Fruit fly (Drosophila melanogaster) whole organism, embryonic: ENCODE measurements around the gene robl22E.
A peak's percentile ranks its signal among the peaks of the same experiment; 100 is the strongest.

Experiments used
- Bgb ChIP-seq: fragments of 200-800 bp; sonication (Bioruptor generic); IDR thresholded peaks from 2 replicates; pipeline ENCODE4 v1.3.6; 2022; ENCODE audit warnings: missing biosample characterization, missing genetic modification characterization; ENCODE audit not compliant: partially characterized antibody
- CG10321 ChIP-seq: fragments of 200-800 bp; sonication (Bioruptor generic); IDR thresholded peaks from 2 replicates; pipeline ENCODE4 v1.3.6; 2022; ENCODE audit warnings: missing biosample characterization, missing genetic modification characterization
- CG11456 ChIP-seq: fragments of 200-800 bp; sonication (Bioruptor generic); IDR thresholded peaks from 3 replicates; pipeline ENCODE4 v1.3.6; 2022; ENCODE audit warnings: missing biosample characterization, missing genetic modification characterization
- CG13624 ChIP-seq: fragments of 200-800 bp; sonication (Bioruptor generic); optimal IDR thresholded peaks from 2 replicates; lab custom pipeline; 2016; ENCODE audit warnings: missing biosample characterization, missing genetic modification characterization
- CG14860 ChIP-seq: fragments of 200-800 bp; sonication (Bioruptor generic); IDR thresholded peaks from 3 replicates; pipeline ENCODE4 v1.3.6; 2022; ENCODE audit warnings: missing biosample characterization, missing genetic modification characterization; ENCODE audit not compliant: partially characterized antibody
- CG16863 ChIP-seq: fragments of 200-800 bp; sonication (Bioruptor generic); optimal IDR thresholded peaks from 3 replicates; lab custom pipeline; 2016; ENCODE audit warnings: missing biosample characterization, missing genetic modification characterization
- CG2199 ChIP-seq: fragments of 200-800 bp; sonication (Bioruptor generic); IDR thresholded peaks from 3 replicates; pipeline ENCODE4 v1.3.6; 2022; ENCODE audit warnings: missing biosample characterization, missing genetic modification characterization
- CG2202 ChIP-seq: fragments of 200-800 bp; sonication (Bioruptor generic); optimal IDR thresholded peaks from 2 replicates; lab custom pipeline; 2018; ENCODE audit warnings: missing biosample characterization, mild to moderate bottlenecking, missing genetic modification characterization
- CG34224 ChIP-seq: fragments of 200-800 bp; sonication (Bioruptor generic); IDR thresholded peaks from 3 replicates; pipeline ENCODE4 v1.3.6; 2022; ENCODE audit warnings: missing biosample characterization, missing genetic modification characterization; ENCODE audit not compliant: partially characterized antibody
- CG4360 ChIP-seq: fragments of 200-800 bp; sonication (Bioruptor generic); IDR thresholded peaks from 2 replicates; pipeline ENCODE4 v1.3.6; 2022; ENCODE audit warnings: missing biosample characterization, missing genetic modification characterization
- CG9437 ChIP-seq: fragments of 200-800 bp; sonication (Bioruptor generic); optimal IDR thresholded peaks from 2 replicates; lab custom pipeline; 2018; ENCODE audit warnings: missing biosample characterization, mild to moderate bottlenecking, missing genetic modification characterization
- Deaf1 ChIP-seq: fragments of 200-800 bp; optimal IDR thresholded peaks from 3 replicates; lab custom pipeline; 2019; ENCODE audit warnings: missing biosample characterization, mild to moderate bottlenecking, missing genetic modification characterization, moderate library complexity
- Dip3 ChIP-seq: fragments of 200-800 bp; sonication (Bioruptor generic); optimal IDR thresholded peaks from 3 replicates; lab custom pipeline; 2016; ENCODE audit warnings: missing biosample characterization, missing genetic modification characterization
- Doc3 ChIP-seq: fragments of 200-800 bp; sonication (Bioruptor generic); IDR thresholded peaks from 3 replicates; pipeline ENCODE4 v1.3.6; 2022; ENCODE audit warnings: missing biosample characterization, missing genetic modification characterization; ENCODE audit not compliant: partially characterized antibody
- Drgx ChIP-seq: fragments of 200-800 bp; sonication (Bioruptor generic); IDR thresholded peaks from 2 replicates; pipeline ENCODE4 v1.3.6; 2022; ENCODE audit warnings: missing biosample characterization, missing genetic modification characterization
- Ets97D ChIP-seq: fragments of 200-800 bp; sonication (Bioruptor generic); optimal IDR thresholded peaks from 3 replicates; lab custom pipeline; 2016; ENCODE audit warnings: missing biosample characterization, missing genetic modification characterization
- Fer1 ChIP-seq: fragments of 200-800 bp; sonication (Bioruptor generic); optimal IDR thresholded peaks from 2 replicates; lab custom pipeline; 2017; ENCODE audit warnings: missing biosample characterization, mild to moderate bottlenecking, missing genetic modification characterization
- MESR4 ChIP-seq: fragments of 200-800 bp; sonication (Bioruptor generic); optimal IDR thresholded peaks from 2 replicates; lab custom pipeline; 2018; ENCODE audit warnings: missing biosample characterization, mild to moderate bottlenecking, missing genetic modification characterization, moderate library complexity
- Med ChIP-seq: fragments of 200-800 bp; sonication (Bioruptor generic); peaks from one replicate; lab custom pipeline; 2016; ENCODE audit warnings: missing biosample characterization, missing genetic modification characterization, mild to moderate bottlenecking, inconsistent platforms, moderate library complexity
- Pdp1 ChIP-seq, 2 experiments: fragments of 200-800 bp; sonication (Bioruptor generic); optimal IDR thresholded peaks; 3 replicates each; lab custom pipeline; 2016; ENCODE audit warnings: missing biosample characterization in 2 of 2, missing genetic modification characterization in 2 of 2, mild to moderate bottlenecking in 1 of 2, moderate library complexity in 1 of 2
- Trl ChIP-seq, 3 experiments: fragments of >200 bp in 2 of 3; fragments of 200-800 bp in 1 of 3; sonication (Bioruptor generic) in 1 of 3; optimal IDR thresholded peaks; 2 replicates in 1 of 3; 3 replicates in 2 of 3; lab custom pipeline; 2016 to 2017; ENCODE audit warnings: missing biosample characterization in 1 of 3, missing genetic modification characterization in 1 of 3
- al ChIP-seq: fragments of 200-800 bp; sonication (Bioruptor generic); IDR thresholded peaks from 2 replicates; pipeline ENCODE4 v1.3.6; 2022; ENCODE audit warnings: missing biosample characterization, missing genetic modification characterization
- amos ChIP-seq: fragments of 200-800 bp; sonication (Bioruptor generic); IDR thresholded peaks from 2 replicates; pipeline ENCODE4 v1.3.6; 2022; ENCODE audit warnings: missing biosample characterization, missing genetic modification characterization; ENCODE audit not compliant: partially characterized antibody
- cato ChIP-seq: fragments of 200-800 bp; sonication (Bioruptor generic); optimal IDR thresholded peaks from 2 replicates; lab custom pipeline; 2016; ENCODE audit warnings: missing biosample characterization, missing genetic modification characterization, borderline replicate concordance
- chinmo ChIP-seq: fragments of 200-800 bp; sonication (Bioruptor generic); IDR thresholded peaks from 4 replicates; pipeline ENCODE4 v1.3.6; 2022; ENCODE audit warnings: missing biosample characterization, missing genetic modification characterization; ENCODE audit not compliant: partially characterized antibody
- chm ChIP-seq: fragments of 200-800 bp; sonication (Bioruptor generic); IDR thresholded peaks from 2 replicates; pipeline ENCODE4 v1.3.6; 2022; ENCODE audit warnings: missing biosample characterization, missing genetic modification characterization
- ci ChIP-seq: fragments of 200-800 bp; sonication (Bioruptor generic); IDR thresholded peaks from 3 replicates; pipeline ENCODE4 v1.3.6; 2022; ENCODE audit warnings: missing biosample characterization, missing genetic modification characterization
- dm ChIP-seq: fragments of 200-800 bp; sonication (Bioruptor generic); optimal IDR thresholded peaks from 3 replicates; lab custom pipeline; 2016; ENCODE audit warnings: missing biosample characterization, missing genetic modification characterization
- dmrt99B ChIP-seq: fragments of 200-800 bp; sonication (Bioruptor generic); optimal IDR thresholded peaks from 2 replicates; lab custom pipeline; 2018; ENCODE audit warnings: missing biosample characterization, mild to moderate bottlenecking, missing genetic modification characterization, moderate library complexity
- eve ChIP-seq, 2 experiments: fragments of >200 bp; optimal IDR thresholded peaks; 2 replicates each; lab custom pipeline; 2017; ENCODE audit warnings: missing biosample characterization in 2 of 2, missing genetic modification characterization in 2 of 2
- gro ChIP-seq: fragments of 200-800 bp; sonication (Bioruptor generic); optimal IDR thresholded peaks from 2 replicates; lab custom pipeline; 2016; ENCODE audit warnings: missing biosample characterization, missing genetic modification characterization
- hbn ChIP-seq: fragments of 200-800 bp; sonication (Bioruptor generic); IDR thresholded peaks from 2 replicates; pipeline ENCODE4 v1.3.6; 2022; ENCODE audit warnings: missing biosample characterization, missing genetic modification characterization; ENCODE audit not compliant: partially characterized antibody
- hkb ChIP-seq, 2 experiments: fragments of 200-800 bp in 1 of 2; fragments of >200 bp in 1 of 2; sonication (Bioruptor generic) in 1 of 2; IDR thresholded peaks in 1 of 2; optimal IDR thresholded peaks in 1 of 2; 2 replicates each; pipeline versions ENCODE4 v1.3.6 to Lab custom; 2017 to 2022; ENCODE audit warnings: missing biosample characterization in 1 of 2, missing genetic modification characterization in 1 of 2
- kah ChIP-seq: fragments of 200-800 bp; sonication (Bioruptor generic); optimal IDR thresholded peaks from 2 replicates; lab custom pipeline; 2018; ENCODE audit warnings: missing biosample characterization, mild to moderate bottlenecking, missing genetic modification characterization
- ken ChIP-seq: fragments of 200-800 bp; sonication (Bioruptor generic); IDR thresholded peaks from 3 replicates; pipeline ENCODE4 v1.3.6; 2022; ENCODE audit warnings: missing biosample characterization, missing genetic modification characterization
- lmd ChIP-seq: fragments of 200-800 bp; sonication (Bioruptor generic); IDR thresholded peaks from 2 replicates; pipeline ENCODE4 v1.3.6; 2022; ENCODE audit warnings: missing biosample characterization, missing genetic modification characterization
- onecut ChIP-seq: fragments of 200-800 bp; sonication (Bioruptor generic); IDR thresholded peaks from 2 replicates; pipeline ENCODE4 v1.3.6; 2022; ENCODE audit warnings: missing biosample characterization, missing genetic modification characterization
- pan ChIP-seq, 4 experiments: fragments of >200 bp in 3 of 4; fragments of 200-800 bp in 1 of 4; sonication (Bioruptor generic) in 1 of 4; optimal IDR thresholded peaks in 3 of 4; IDR thresholded peaks in 1 of 4; 2 replicates each; pipeline versions ENCODE4 v1.3.6 to Lab custom; 2017 to 2022; ENCODE audit warnings: missing biosample characterization in 2 of 4, missing genetic modification characterization in 2 of 4, mixed read lengths in 1 of 4
- seq ChIP-seq: fragments of 200-800 bp; sonication (Bioruptor generic); IDR thresholded peaks from 2 replicates; pipeline ENCODE4 v1.3.6; 2022; ENCODE audit warnings: missing biosample characterization, missing genetic modification characterization
- sisA ChIP-seq: fragments of 200-800 bp; sonication (Bioruptor generic); IDR thresholded peaks from 2 replicates; pipeline ENCODE4 v1.3.6; 2022; ENCODE audit warnings: missing biosample characterization, missing genetic modification characterization
- slbo ChIP-seq: fragments of 200-800 bp; sonication (Bioruptor generic); IDR thresholded peaks from 2 replicates; pipeline ENCODE4 v1.3.6; 2022; ENCODE audit warnings: missing biosample characterization, missing genetic modification characterization
- sob ChIP-seq: fragments of 200-800 bp; sonication (Bioruptor generic); IDR thresholded peaks from 2 replicates; pipeline ENCODE4 v1.3.6; 2022; ENCODE audit warnings: missing biosample characterization, missing genetic modification characterization
- stc ChIP-seq: fragments of 200-800 bp; sonication (Bioruptor generic); IDR thresholded peaks from 2 replicates; pipeline ENCODE4 v1.3.6; 2022; ENCODE audit warnings: missing biosample characterization, missing genetic modification characterization
- unc-4 ChIP-seq: fragments of 200-800 bp; sonication (Bioruptor generic); IDR thresholded peaks from 2 replicates; pipeline ENCODE4 v1.3.6; 2022; ENCODE audit warnings: missing biosample characterization, missing genetic modification characterization; ENCODE audit not compliant: partially characterized antibody
- vvl ChIP-seq: fragments of 200-800 bp; sonication (Bioruptor generic); IDR thresholded peaks from 2 replicates; pipeline ENCODE4 v1.3.6; 2022; ENCODE audit warnings: missing biosample characterization, missing genetic modification characterization
- yki ChIP-seq: fragments of >200 bp; optimal IDR thresholded peaks from 3 replicates; lab custom pipeline; 2018
- zen2 ChIP-seq: fragments of 200-800 bp; sonication (Bioruptor generic); IDR thresholded peaks from 3 replicates; pipeline ENCODE4 v1.3.6; 2022; ENCODE audit warnings: missing biosample characterization, missing genetic modification characterization; ENCODE audit not compliant: partially characterized antibody
- zfh1 ChIP-seq: fragments of 200-800 bp; sonication (Bioruptor generic); IDR thresholded peaks from 3 replicates; pipeline ENCODE4 v1.3.6; 2022; ENCODE audit warnings: missing biosample characterization, missing genetic modification characterization

Gene robl22E

DNA sequence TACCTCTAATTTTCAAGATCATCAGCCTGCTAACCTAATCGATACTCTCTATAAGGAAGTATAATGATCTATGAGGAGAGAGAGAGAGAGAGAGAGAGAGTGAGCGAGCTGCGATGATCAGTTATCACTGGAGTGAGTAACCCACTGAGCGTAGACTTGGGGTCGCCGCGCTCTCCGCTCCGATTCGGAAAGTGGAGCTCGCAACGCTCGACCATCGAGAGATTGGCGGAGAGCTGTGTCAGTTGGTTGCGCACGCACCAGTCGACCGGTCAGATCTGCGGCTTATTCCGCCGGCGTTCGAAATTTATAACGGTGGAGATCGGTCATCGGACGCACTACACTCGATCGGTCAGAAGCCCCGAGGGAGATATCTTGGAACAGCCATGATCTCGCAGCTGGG is 48.4 kb downstream of the robl22E start, which contains the start of gene CG4267:
Gene CG4267, plus strand, starts transcription at position 240 of the 400 bp plus-strand sequence.
- TF ChIP-seq Dip3 (GFP tag; lab: Kevin White, UChicago) (no peak), CG13624 (GFP tag; lab: Kevin White, UChicago) (no peak), onecut (GFP tag; lab: Robert Waterston, UW) (0 out of 2 replicates have a peak, but pooled peaks have one; percentile 9), sisA (GFP tag; lab: Robert Waterston, UW) (no peak), Pdp1 (GFP tag; optimal IDR thresholded peaks at IDR 0.05; lab: Kevin White, UChicago) (no peak), Deaf1 (tag; lab: Kevin White, UChicago) (peak; percentile 60), amos (GFP tag; lab: Robert Waterston, UW) (no peak; the same call in 1 of the 2 replicates), zfh1 (GFP tag; lab: Robert Waterston, UW) (0 out of 3 replicates have a peak, but pooled peaks have one; percentile 43), ken (GFP tag; lab: Robert Waterston, UW) (0 out of 3 replicates have a peak, but pooled peaks have one; percentile 27), ci (GFP tag; lab: Robert Waterston, UW) (peak; percentile 52; the same call in 1 of the 3 replicates), al (GFP tag; lab: Robert Waterston, UW) (no peak), lmd (GFP tag; lab: Robert Waterston, UW) (0 out of 2 replicates have a peak, but pooled peaks have one; percentile 10), dmrt99B (tag; lab: Kevin White, UChicago) (no peak), zen2 (GFP tag; lab: Robert Waterston, UW) (peak; percentile 67; the same call in 2 of the 3 replicates), Med (GFP tag; lab: Kevin White, UChicago) (peak; percentile 80), sob (GFP tag; lab: Robert Waterston, UW) (0 out of 2 replicates have a peak, but pooled peaks have one; percentile 19), Bgb (GFP tag; lab: Robert Waterston, UW) (peak; percentile 34; the same call in 1 of the 2 replicates), pan (optimal IDR thresholded peaks at IDR 0.05; lab: Kevin White, UChicago) (no peak), pan (GFP tag; optimal IDR thresholded peaks at IDR 0.05 in 1 of 2, IDR thresholded peaks at IDR 0.05 in 1 of 2) (peak in 1 of 2 experiments; percentile 10), slbo (GFP tag; lab: Robert Waterston, UW) (0 out of 2 replicates have a peak, but pooled peaks have one; percentile 24), seq (GFP tag; lab: Robert Waterston, UW) (no peak), CG2202 (no peak), vvl (GFP tag; lab: Robert Waterston, UW) (peak; percentile 40; the same call in 1 of the 2 replicates), cato (no peak), CG11456 (GFP tag; lab: Robert Waterston, UW) (0 out of 3 replicates have a peak, but pooled peaks have one; percentile 35), dm (GFP tag; lab: Kevin White, UChicago) (no peak), hbn (GFP tag; lab: Robert Waterston, UW) (peak; percentile 50), CG9437 (GFP tag; lab: Kevin White, UChicago) (no peak), Drgx (GFP tag; lab: Robert Waterston, UW) (0 out of 2 replicates have a peak, but pooled peaks have one; percentile 22), Trl (optimal IDR thresholded peaks at IDR 0.05; lab: Kevin White, UChicago) (peak; percentile 90 to 93), Trl (GFP tag; optimal IDR thresholded peaks at IDR 0.05; lab: Kevin White, UChicago) (no peak), CG34224 (GFP tag; lab: Robert Waterston, UW) (peak; percentile 68), unc-4 (peak; percentile 34), Ets97D (GFP tag; lab: Kevin White, UChicago) (no peak), yki (lab: Kevin White, UChicago) (peak; percentile 87), hkb (optimal IDR thresholded peaks at IDR 0.05; lab: Kevin White, UChicago) (no peak), hkb (GFP tag; IDR thresholded peaks at IDR 0.05; lab: Robert Waterston, UW) (0 out of 2 replicates have a peak, but pooled peaks have one; percentile 31), eve (GFP tag; optimal IDR thresholded peaks at IDR 0.05; lab: Kevin White, UChicago) (no peak), Fer1 (GFP tag; lab: Kevin White, UChicago) (no peak), MESR4 (GFP tag; lab: Kevin White, UChicago) (no peak), CG14860 (GFP tag; lab: Robert Waterston, UW) (no peak), CG10321 (GFP tag; lab: Robert Waterston, UW) (no peak), CG4360 (GFP tag; lab: Robert Waterston, UW) (no peak), chinmo (GFP tag; lab: Robert Waterston, UW) (peak; percentile 90; the same call in 3 of the 4 replicates), kah (no peak), CG16863 (GFP tag; lab: Kevin White, UChicago) (no peak), stc (GFP tag; lab: Robert Waterston, UW) (no peak), gro (GFP tag; lab: Kevin White, UChicago) (peak; percentile 40), Doc3 (peak; percentile 32; the same call in 1 of the 3 replicates), CG2199 (no peak), chm (GFP tag; lab: Robert Waterston, UW) (peak; percentile 60)
